Fruit fly (Drosophila melanogaster) ovary, adult (tissue): ENCODE results near the gene emc.

Experiments
- CG17801 ChIP-seq: fragments of 200-800 bp; optimal IDR thresholded peaks from 2 replicates; lab custom pipeline; 2019; ENCODE audit warnings: missing biosample characterization, mild to moderate bottlenecking, missing genetic modification characterization, moderate library complexity; ENCODE audit not compliant: partially characterized antibody

Gene emc

dm6 chr3L:735948-736347 lies 13.3 kb upstream of the emc start:
- no peak for TF ChIP-seq CG17801 (GFP tag; lab: Kevin White, UChicago)

- TF ChIP-seq CG17801 (GFP tag; lab: Kevin White, UChicago): no peak
Observed at dm6 chr3L:736542-737166, 12.5 kb upstream of the emc start.

- no peak for TF ChIP-seq CG17801 (GFP tag; lab: Kevin White, UChicago)
Observed at dm6 chr3L:737445-738116, 11.6 kb upstream of the emc start.

- TF ChIP-seq CG17801 (GFP tag; lab: Kevin White, UChicago): peak; percentile 99
Observed at dm6 chr3L:738523-739356, 10.5 kb upstream of the emc start.

dm6 chr3L:739357-740130 lies 9.7 kb upstream of the emc start:
- TF ChIP-seq CG17801 (GFP tag; lab: Kevin White, UChicago): peak; percentile 11

- TF ChIP-seq CG17801 (GFP tag; lab: Kevin White, UChicago): no peak
Observed at dm6 chr3L:741687-742086, 7.5 kb upstream of the emc start.

dm6 chr3L:742389-742951 lies 6.7 kb upstream of the emc start:
- TF ChIP-seq CG17801 (GFP tag; lab: Kevin White, UChicago): no peak

- no peak for TF ChIP-seq CG17801 (GFP tag; lab: Kevin White, UChicago)
Observed at dm6 chr3L:743155-743554, 6.0 kb upstream of the emc start.

dm6 chr3L:744290-744804 lies 4.9 kb upstream of the emc start:
- no peak for TF ChIP-seq CG17801 (GFP tag; lab: Kevin White, UChicago)

- no peak for TF ChIP-seq CG17801 (GFP tag; lab: Kevin White, UChicago)
Observed at dm6 chr3L:745222-745942, 3.8 kb upstream of the emc start.

- TF ChIP-seq CG17801 (GFP tag; lab: Kevin White, UChicago): no peak
Observed at dm6 chr3L:746345-746932, 2.8 kb upstream of the emc start.

dm6 chr3L:747008-747407 lies 2.2 kb upstream of the emc start:
- TF ChIP-seq CG17801 (GFP tag; lab: Kevin White, UChicago): no peak

dm6 chr3L:747716-748328 lies 1.4 kb upstream of the emc start:
- TF ChIP-seq CG17801 (GFP tag; lab: Kevin White, UChicago): no peak
